Fruit fly (Drosophila melanogaster): ENCODE data around the gene Tap42.
A peak's percentile ranks its signal among the peaks of the same experiment; 100 is the strongest.

Gene Tap42

DNA sequence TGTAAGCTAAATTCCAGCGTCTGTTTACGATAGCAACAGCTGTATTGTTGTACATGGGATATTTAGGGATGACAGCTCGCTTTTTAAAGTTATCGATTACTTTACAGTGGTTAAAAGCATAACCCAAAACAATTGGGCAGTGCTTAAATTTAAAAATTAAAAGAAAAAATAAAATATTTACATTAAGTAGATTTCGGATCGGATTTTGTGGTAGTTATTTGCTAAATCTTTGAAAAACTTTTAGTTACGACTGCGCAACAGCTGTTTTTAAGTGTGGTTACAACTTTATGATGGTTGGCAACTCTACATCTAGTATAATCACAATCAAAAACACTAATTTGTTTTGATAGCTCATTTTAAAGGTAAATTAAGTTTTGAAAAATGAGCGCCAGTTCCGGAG, 19.8 kb downstream of the Tap42 start, which contains the start of the genes Ing5 and CG7099 (continued):
- TF ChIP-seq CG34422 (GFP tag; IDR thresholded peaks at IDR 0.05) (peak; percentile 98), gem (tag; optimal IDR thresholded peaks at IDR 0.05) (peak; percentile 99), CG6689 (GFP tag; IDR thresholded peaks at IDR 0.05) (peak; percentile 96), CG15514 (GFP tag; optimal IDR thresholded peaks at IDR 0.05) (peak; percentile 92), CG11247 (GFP tag; IDR thresholded peaks at IDR 0.05) (peak; percentile 95), Dll (GFP tag; IDR thresholded peaks at IDR 0.05; ENCODE audit: partially characterized antibody) (peak; percentile 77), sd (tag; optimal IDR thresholded peaks at IDR 0.05) (peak; percentile 95), Vsx1 (GFP tag; optimal IDR thresholded peaks at IDR 0.05) (peak; percentile 93), lab (GFP tag; optimal IDR thresholded peaks at IDR 0.05) (peak; percentile 97), CG6654 (GFP tag; optimal IDR thresholded peaks at IDR 0.05) (peak; percentile 80), CG4820 (GFP tag; optimal IDR thresholded peaks at IDR 0.05) (peak; percentile 94), tx (GFP tag; optimal IDR thresholded peaks at IDR 0.05) (peak; percentile 88), vnd (GFP tag; IDR thresholded peaks at IDR 0.05; ENCODE audit: partially characterized antibody) (peak; percentile 57; the same call in 1 of the 3 replicates), vfl (GFP tag; optimal IDR thresholded peaks at IDR 0.05) (peak; percentile 94), CG9817 (tag; optimal IDR thresholded peaks at IDR 0.05) (peak; percentile 97), TFAM (GFP tag; optimal IDR thresholded peaks at IDR 0.05) (peak; percentile 53), CG9609 (GFP tag; optimal IDR thresholded peaks at IDR 0.05) (peak; percentile 86), D (optimal IDR thresholded peaks at IDR 0.05) (no peak), D (GFP tag; optimal IDR thresholded peaks at IDR 0.05) (peak; percentile 91), toy (GFP tag; IDR thresholded peaks at IDR 0.05) (peak; percentile 87), wor (GFP tag; IDR thresholded peaks at IDR 0.05) (peak; percentile 93), Eip74EF (GFP tag; optimal IDR thresholded peaks at IDR 0.05) (no peak), zen (tag; optimal IDR thresholded peaks at IDR 0.05) (peak; percentile 97), CG4854 (GFP tag; optimal IDR thresholded peaks at IDR 0.05) (peak; percentile 96), CG34224 (GFP tag; IDR thresholded peaks at IDR 0.05; ENCODE audit: partially characterized antibody) (peak; percentile 58; the same call in 2 of the 3 replicates), C15 (GFP tag; IDR thresholded peaks at IDR 0.05) (peak; percentile 94), scrt (GFP tag; optimal IDR thresholded peaks at IDR 0.05) (peak; percentile 92), trem (tag; optimal IDR thresholded peaks at IDR 0.05) (peak; percentile 95), CG17385 (GFP tag; optimal IDR thresholded peaks at IDR 0.05) (peak; percentile 88), mld (GFP tag; IDR thresholded peaks at IDR 0.05; ENCODE audit: partially characterized antibody) (no peak), gsb (GFP tag; IDR thresholded peaks at IDR 0.05) (peak; percentile 89), Camta (GFP tag; optimal IDR thresholded peaks at IDR 0.05) (peak; percentile 92), CG9797 (GFP tag; optimal IDR thresholded peaks at IDR 0.05) (peak; percentile 22), Dfd (GFP tag; optimal IDR thresholded peaks at IDR 0.05) (no peak), Ssrp (tag; optimal IDR thresholded peaks at IDR 0.05) (peak; percentile 97), chinmo (GFP tag; IDR thresholded peaks at IDR 0.05; ENCODE audit: partially characterized antibody) (no peak), CG33557 (GFP tag; optimal IDR thresholded peaks at IDR 0.05) (peak; percentile 91), Meics (GFP tag; optimal IDR thresholded peaks at IDR 0.05) (peak; percentile 95), Neu2 (GFP tag; optimal IDR thresholded peaks at IDR 0.05; ENCODE audit: borderline replicate concordance) (no peak), Ptx1 (GFP tag; IDR thresholded peaks at IDR 0.05) (peak; percentile 98), CG3995 (GFP tag; optimal IDR thresholded peaks at IDR 0.05) (peak; percentile 73), HLHmδ (GFP tag; optimal IDR thresholded peaks at IDR 0.05) (no peak), CG10462 (GFP tag; optimal IDR thresholded peaks at IDR 0.05) (peak; percentile 95), CG7745 (tag; optimal IDR thresholded peaks at IDR 0.05) (peak; percentile 54), D19B (GFP tag; optimal IDR thresholded peaks at IDR 0.05) (peak; percentile 83), sob (GFP tag; IDR thresholded peaks at IDR 0.05) (peak; percentile 98), CG3847 (GFP tag; IDR thresholded peaks at IDR 0.05) (peak; percentile 97), Fer1 (GFP tag; optimal IDR thresholded peaks at IDR 0.05) (peak; percentile 94), psq (GFP tag; optimal IDR thresholded peaks at IDR 0.05) (peak; percentile 91), CG10366 (GFP tag; IDR thresholded peaks at IDR 0.05) (peak; percentile 97)
